Worm (Caenorhabditis elegans) whole organism, L3 larva: Measurements from ENCODE around the gene srw-71.
A peak's percentile ranks its signal among the peaks of the same experiment; 100 is the strongest.

Experiments
- ceh-82 ChIP-seq: fragments of 150-350 bp; optimal IDR thresholded peaks from 2 replicates; lab custom pipeline; 2014; ENCODE audit warnings: missing biosample characterization, missing genetic modification characterization
- ceh-9 ChIP-seq: sonication (generic microtip); optimal IDR thresholded peaks from 2 replicates; lab custom pipeline; 2018; ENCODE audit warnings: missing biosample characterization, missing genetic modification characterization
- fos-1 ChIP-seq: fragments of 150-350 bp; optimal IDR thresholded peaks from 2 replicates; lab custom pipeline; 2014; ENCODE audit warnings: missing biosample characterization, missing genetic modification characterization
- mdl-1 ChIP-seq: fragments of 150-350 bp; optimal IDR thresholded peaks from 2 replicates; lab custom pipeline; 2014; ENCODE audit warnings: missing biosample characterization, missing genetic modification characterization
- nhr-237 ChIP-seq: fragments of 150-350 bp; optimal IDR thresholded peaks from 2 replicates; lab custom pipeline; 2014; ENCODE audit warnings: missing biosample characterization, missing genetic modification characterization
- nhr-25 ChIP-seq: sonication (generic microtip); optimal IDR thresholded peaks from 2 replicates; lab custom pipeline; 2017; ENCODE audit warnings: missing biosample characterization, missing genetic modification characterization
- nhr-43 ChIP-seq: sonication (generic microtip); optimal IDR thresholded peaks from 2 replicates; lab custom pipeline; 2016; ENCODE audit warnings: mild to moderate bottlenecking, missing genetic modification characterization, missing compliant biosample characterization; ENCODE audit not compliant: poor library complexity, severe bottlenecking
- nhr-77 ChIP-seq: fragments of 150-350 bp; optimal IDR thresholded peaks from 2 replicates; lab custom pipeline; 2014; ENCODE audit warnings: missing biosample characterization, missing genetic modification characterization
- snpc-4 ChIP-seq: fragments of 150-350 bp; optimal IDR thresholded peaks from 2 replicates; lab custom pipeline; 2014; ENCODE audit warnings: missing biosample characterization, missing genetic modification characterization
- unc-62 ChIP-seq: fragments of 150-350 bp; sonication (generic microtip); optimal IDR thresholded peaks from 4 replicates; lab custom pipeline; 2014; ENCODE audit warnings: missing biosample characterization, missing genetic modification reagents, missing genetic modification characterization
- ztf-11 ChIP-seq: fragments of 150-350 bp; optimal IDR thresholded peaks from 2 replicates; lab custom pipeline; 2014; ENCODE audit warnings: missing biosample characterization, missing genetic modification characterization

ce11 chrV:7436911-7437310 is 6.0 kb upstream of the srw-71 start:
- peak; percentile 78 for TF ChIP-seq nhr-25 (tag; lab: Kevin White, UChicago)
- peak; percentile 90 for TF ChIP-seq nhr-43 (tag; lab: Kevin White, UChicago)
- TF ChIP-seq ceh-9 (tag; lab: Kevin White, UChicago) = no peak
- TF ChIP-seq unc-62 = no peak
- TF ChIP-seq fos-1 (tag; lab: Kevin White, UChicago) = no peak
- TF ChIP-seq snpc-4 (tag; lab: Kevin White, UChicago) = no peak
- no peak for TF ChIP-seq ceh-82
- TF ChIP-seq ztf-11 = no peak
- no peak for TF ChIP-seq mdl-1 (tag; lab: Kevin White, UChicago)
- no peak for TF ChIP-seq nhr-237
- no peak for TF ChIP-seq nhr-77 (tag; lab: Kevin White, UChicago)
